Fruit fly (Drosophila melanogaster) whole organism, embryonic: ENCODE results near the gene Scr.

ENCODE experiments used
- Atf6 ChIP-seq: fragments of 200-800 bp; sonication (Bioruptor generic); IDR thresholded peaks from 2 replicates; pipeline ENCODE4 v1.3.6; 2022; ENCODE audit warnings: missing biosample characterization, missing genetic modification characterization
- CG11247 ChIP-seq: fragments of 200-800 bp; sonication (Bioruptor generic); IDR thresholded peaks from 2 replicates; pipeline ENCODE4 v1.3.6; 2022; ENCODE audit warnings: missing biosample characterization, missing genetic modification characterization
- CG15601 ChIP-seq: fragments of 200-800 bp; sonication (Bioruptor generic); optimal IDR thresholded peaks from 3 replicates; lab custom pipeline; 2019; ENCODE audit warnings: missing biosample characterization, mild to moderate bottlenecking, missing genetic modification characterization, moderate library complexity
- unpg ChIP-seq: fragments of 200-800 bp; sonication (Bioruptor generic); optimal IDR thresholded peaks from 3 replicates; lab custom pipeline; 2018; ENCODE audit warnings: missing biosample characterization, mild to moderate bottlenecking, missing genetic modification characterization, moderate library complexity
- vvl ChIP-seq: fragments of 200-800 bp; sonication (Bioruptor generic); IDR thresholded peaks from 2 replicates; pipeline ENCODE4 v1.3.6; 2022; ENCODE audit warnings: missing biosample characterization, missing genetic modification characterization

DNA sequence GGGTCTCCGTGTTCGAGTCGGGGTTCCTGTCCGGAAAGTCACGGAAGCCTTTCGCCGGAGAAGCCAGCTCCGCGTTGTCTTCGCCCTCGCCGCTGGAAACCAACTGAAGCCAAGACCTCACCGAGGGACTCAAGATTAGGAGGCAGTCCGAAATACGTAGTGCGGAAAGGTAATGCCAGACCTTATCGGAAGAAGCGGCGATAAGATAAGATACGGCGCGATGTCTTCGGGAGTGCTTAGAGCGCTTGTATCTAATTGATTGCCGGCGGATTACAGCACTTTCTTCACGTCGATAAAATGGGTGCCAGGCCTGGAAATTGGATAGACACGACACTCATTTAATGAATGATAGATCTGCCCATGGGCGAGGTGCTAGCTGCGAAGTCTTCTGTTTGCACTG lies 39.9 kb downstream of the Scr start:
- TF ChIP-seq vvl (GFP tag; lab: Robert Waterston, UW) (no peak), Atf6 (GFP tag; lab: Robert Waterston, UW) (no peak), CG11247 (GFP tag; lab: Robert Waterston, UW) (no peak), unpg (GFP tag; lab: Kevin White, UChicago) (no peak), CG15601 (no peak)
